Fruit fly (Drosophila melanogaster) whole organism: ENCODE measurements around the gene CG7402.

ENCODE experiments used
- CG8478 ChIP-seq: fragments of >200 bp; optimal IDR thresholded peaks from 2 replicates; lab custom pipeline; 2018; ENCODE audit warnings: inconsistent platforms
- Dll ChIP-seq: fragments of >200 bp; optimal IDR thresholded peaks from 2 replicates; lab custom pipeline; 2017
- EcR ChIP-seq, 2 experiments: fragments of >200 bp; optimal IDR thresholded peaks; 2 replicates each; lab custom pipeline; 2017; ENCODE audit warnings: missing biosample characterization in 2 of 2, missing genetic modification characterization in 2 of 2, missing genetic modification reagents in 2 of 2
- pan ChIP-seq: fragments of >200 bp; optimal IDR thresholded peaks from 2 replicates; lab custom pipeline; 2017
- psq ChIP-seq: fragments of >200 bp; optimal IDR thresholded peaks from 2 replicates; lab custom pipeline; 2017

DNA sequence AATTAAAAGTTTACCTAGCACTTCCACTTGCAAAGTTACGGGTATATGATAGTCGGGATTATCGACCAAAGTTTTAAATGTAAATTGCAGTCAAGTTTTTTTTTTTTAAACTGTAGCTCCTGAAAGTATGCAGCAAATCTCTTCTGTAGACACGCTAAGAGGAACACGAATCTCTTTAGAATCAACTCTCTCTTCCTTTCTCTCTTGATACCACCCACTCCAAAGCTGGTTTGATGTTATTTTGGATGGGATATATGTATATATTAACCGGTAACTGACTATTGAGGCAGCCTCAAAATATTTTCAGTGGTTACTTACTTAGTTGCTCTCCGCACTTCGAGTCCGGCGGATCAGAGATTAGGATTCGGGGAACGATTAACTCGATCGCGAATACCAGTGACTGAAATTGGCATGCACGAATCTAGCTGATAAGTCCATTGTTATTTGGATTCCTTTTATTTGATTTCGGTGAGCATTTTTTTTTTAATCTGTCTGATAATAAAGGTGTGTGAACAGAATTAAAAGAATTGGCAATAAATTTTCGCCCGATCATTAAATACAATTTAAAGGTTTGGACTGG lies 8.6 kb upstream of the CG7402 start, which contains the start of gene CG7408:
- TF ChIP-seq Dll (lab: Kevin White, UChicago) = no peak
- TF ChIP-seq CG8478 (lab: Kevin White, UChicago) = no peak
- TF ChIP-seq psq (lab: Kevin White, UChicago) = no peak
- no peak for TF ChIP-seq EcR (GFP tag; optimal IDR thresholded peaks at IDR 0.05; lab: Kevin White, UChicago)
- TF ChIP-seq pan (lab: Kevin White, UChicago) = no peak
